Fruit fly (Drosophila melanogaster) whole organism, wandering third instar larva: ENCODE measurements around the gene Hand.

Experiments
- Abd-B ChIP-seq: fragments of >200 bp; optimal IDR thresholded peaks from 2 replicates; lab custom pipeline; 2017; ENCODE audit warnings: missing biosample characterization, missing genetic modification characterization
- CG32264 ChIP-seq: fragments of 200-800 bp; sonication (Bioruptor generic); optimal IDR thresholded peaks from 2 replicates; lab custom pipeline; 2016; ENCODE audit warnings: missing biosample characterization, missing genetic modification characterization
- HLH106 ChIP-seq: fragments of 200-800 bp; optimal IDR thresholded peaks from 3 replicates; lab custom pipeline; 2019; ENCODE audit warnings: missing biosample characterization, mild to moderate bottlenecking, missing genetic modification characterization, moderate library complexity
- Hnf4 ChIP-seq: fragments of 200-800 bp; sonication (Bioruptor generic); optimal IDR thresholded peaks from 2 replicates; lab custom pipeline; 2016; ENCODE audit warnings: missing biosample characterization, mild to moderate bottlenecking, missing genetic modification characterization
- Hr78 ChIP-seq: fragments of >200 bp; optimal IDR thresholded peaks from 2 replicates; lab custom pipeline; 2017; ENCODE audit warnings: missing biosample characterization, missing genetic modification characterization
- N ChIP-seq: fragments of >200 bp; optimal IDR thresholded peaks from 2 replicates; lab custom pipeline; 2018; ENCODE audit warnings: missing biosample characterization, missing external identifiers, missing genetic modification characterization
- OdsH ChIP-seq: fragments of 200-800 bp; sonication (Bioruptor generic); optimal IDR thresholded peaks from 2 replicates; lab custom pipeline; 2016; ENCODE audit warnings: missing biosample characterization, mild to moderate bottlenecking, missing genetic modification characterization
- Sp1 ChIP-seq: fragments of 200-800 bp; sonication (Bioruptor generic); optimal IDR thresholded peaks from 3 replicates; lab custom pipeline; 2019; ENCODE audit warnings: missing biosample characterization, mild to moderate bottlenecking, missing genetic modification characterization, moderate library complexity
- brk ChIP-seq: fragments of 200-800 bp; sonication (Bioruptor generic); optimal IDR thresholded peaks from 2 replicates; lab custom pipeline; 2016; ENCODE audit warnings: missing biosample characterization, mild to moderate bottlenecking, missing genetic modification characterization
- fru ChIP-seq: fragments of 200-800 bp; sonication (Bioruptor generic); optimal IDR thresholded peaks from 3 replicates; lab custom pipeline; 2016; ENCODE audit warnings: missing biosample characterization, mild to moderate bottlenecking, missing genetic modification characterization
- sv ChIP-seq: fragments of 200-800 bp; sonication (Bioruptor generic); optimal IDR thresholded peaks from 3 replicates; lab custom pipeline; 2016; ENCODE audit warnings: missing biosample characterization, missing genetic modification characterization

- TF ChIP-seq N (GFP tag; lab: Kevin White, UChicago) (peak; percentile 33), sv (GFP tag; lab: Kevin White, UChicago) (no peak), Abd-B (GFP tag; lab: Kevin White, UChicago) (no peak), brk (GFP tag; lab: Kevin White, UChicago) (no peak), HLH106 (tag; lab: Kevin White, UChicago) (no peak), CG32264 (GFP tag; lab: Kevin White, UChicago) (no peak), Hr78 (GFP tag; lab: Kevin White, UChicago) (no peak), fru (no peak), OdsH (GFP tag; lab: Kevin White, UChicago) (no peak), Sp1 (GFP tag; lab: Kevin White, UChicago) (no peak), Hnf4 (GFP tag; lab: Kevin White, UChicago) (no peak)
These were observed 3.1 kb upstream of the Hand start for dm6 chr2L:10298306-10298705.
